Worm (Caenorhabditis elegans) whole organism, mixed stage, embryonic: ENCODE data around the gene rpb-6.

Experiments
- ceh-39 ChIP-seq: fragments of 150-350 bp; optimal IDR thresholded peaks from 2 replicates; lab custom pipeline; 2014; ENCODE audit warnings: missing biosample characterization, missing genetic modification characterization
- snpc-4 ChIP-seq: fragments of 150-350 bp; optimal IDR thresholded peaks from 2 replicates; lab custom pipeline; 2014; ENCODE audit warnings: missing biosample characterization, missing genetic modification characterization
- unc-62 ChIP-seq: fragments of 150-350 bp; optimal IDR thresholded peaks from 2 replicates; lab custom pipeline; 2014; ENCODE audit warnings: missing biosample characterization, missing genetic modification reagents, missing genetic modification characterization

DNA sequence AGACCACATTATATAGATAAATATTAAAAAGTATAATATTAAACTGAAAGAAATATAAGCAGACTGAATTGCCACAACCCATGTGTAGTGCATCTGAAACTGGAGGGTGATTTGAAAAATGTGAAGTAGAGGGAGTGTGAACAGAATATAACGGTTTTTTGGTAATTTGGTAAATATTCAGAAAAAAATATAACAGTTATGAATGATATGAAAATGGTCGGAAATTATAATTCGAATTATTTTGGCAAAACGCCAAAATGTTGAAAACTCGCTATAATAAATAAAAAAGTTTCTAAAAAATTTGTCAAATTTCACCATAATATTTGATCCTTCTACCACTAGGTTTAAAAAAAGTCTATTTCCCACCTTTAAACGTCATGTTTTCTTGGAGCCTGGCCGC, 23.0 kb downstream of the rpb-6 start, which contains the start of gene srv-2:
- TF ChIP-seq snpc-4 (tag; lab: Kevin White, UChicago) = no peak
- TF ChIP-seq unc-62 (GFP tag; lab: Kevin White, UChicago) = no peak
- no peak for TF ChIP-seq ceh-39 (tag; lab: Kevin White, UChicago)
